Fruit fly (Drosophila melanogaster) Kc167 (cell line): ENCODE results near the gene Ctr9.

ENCODE experiments used
- Myc ChIP-seq: fragments of >200 bp; optimal IDR thresholded peaks from 2 replicates; lab custom pipeline; 2017; ENCODE audit warnings: missing external identifiers
- Sin3A ChIP-seq: fragments of >200 bp; optimal IDR thresholded peaks from 2 replicates; lab custom pipeline; 2018; ENCODE audit warnings: missing external identifiers
- insv ChIP-seq: fragments of >200 bp; optimal IDR thresholded peaks from 3 replicates; lab custom pipeline; 2018; ENCODE audit warnings: missing external identifiers
- psq ChIP-seq: fragments of >200 bp; optimal IDR thresholded peaks from 2 replicates; lab custom pipeline; 2017; ENCODE audit warnings: missing external identifiers
- ttk ChIP-seq: sonication (Bioruptor generic); optimal IDR thresholded peaks from 2 replicates; lab custom pipeline; 2017; ENCODE audit warnings: missing external identifiers

- TF ChIP-seq Myc (no peak), insv (lab: Kevin White, UChicago) (no peak), Sin3A (lab: Kevin White, UChicago) (no peak), psq (lab: Kevin White, UChicago) (no peak), ttk (lab: Kevin White, UChicago) (no peak)
Observed at dm6 chr3L:1348248-1348647, 41.2 kb downstream of the Ctr9 start.
